Worm (Caenorhabditis elegans): ENCODE data around the gene clk-2.
"Not testable (repeated sequence)": the region's sequence is repeated elsewhere in the genome, so short reads cannot be mapped to it uniquely, and the experiment has no call there.

ce11 chrIII:7468980-7469379 is 49.3 kb downstream of the clk-2 start, which contains the start of gene H14A12.5:
- TF ChIP-seq madf-9 (GFP tag; conservative IDR thresholded peaks at IDR 0.05); F49E8.2 (tag; optimal IDR thresholded peaks at IDR 0.05; ENCODE audit: borderline replicate concordance); D1046.2 (GFP tag; IDR thresholded peaks at IDR 0.05); fkh-10 (GFP tag; optimal IDR thresholded peaks at IDR 0.05); snpc-4 (tag; optimal IDR thresholded peaks at IDR 0.05); nhr-42 (GFP tag; IDR thresholded peaks at IDR 0.05): not testable (repeated sequence)

Data from whole organism, L4 larva.